Worm (Caenorhabditis elegans) whole organism, mixed stage, embryonic: ENCODE measurements around the gene fipr-15.

Experiments used
- M03D4.4 ChIP-seq: sonication (generic microtip); optimal IDR thresholded peaks from 2 replicates; lab custom pipeline; 2017; ENCODE audit warnings: mild to moderate bottlenecking, missing genetic modification characterization, missing compliant biosample characterization
- bed-3 ChIP-seq: fragments of 200-800 bp; sonication (Bioruptor generic); optimal IDR thresholded peaks from 3 replicates; lab custom pipeline; 2018; ENCODE audit warnings: mild to moderate bottlenecking, missing genetic modification characterization, moderate library complexity, missing compliant biosample characterization
- blmp-1 ChIP-seq: fragments of 150-350 bp; optimal IDR thresholded peaks from 2 replicates; lab custom pipeline; 2014; ENCODE audit warnings: missing biosample characterization, missing genetic modification characterization
- ceh-43 ChIP-seq: fragments of 200-800 bp; sonication (Bioruptor generic); optimal IDR thresholded peaks from 2 replicates; lab custom pipeline; 2018; ENCODE audit warnings: mild to moderate bottlenecking, missing genetic modification characterization, moderate library complexity, missing compliant biosample characterization
- ceh-83 ChIP-seq: fragments of 200-800 bp; sonication (Bioruptor generic); optimal IDR thresholded peaks from 2 replicates; lab custom pipeline; 2018; ENCODE audit warnings: mild to moderate bottlenecking, missing genetic modification characterization, missing compliant biosample characterization
- ces-1 ChIP-seq: fragments of 150-350 bp; optimal IDR thresholded peaks from 2 replicates; lab custom pipeline; 2014; ENCODE audit warnings: missing biosample characterization, missing genetic modification reagents, missing genetic modification characterization
- cnd-1 ChIP-seq: fragments of 200-800 bp; sonication (Bioruptor generic); optimal IDR thresholded peaks from 2 replicates; lab custom pipeline; 2018; ENCODE audit warnings: mild to moderate bottlenecking, missing genetic modification characterization, missing compliant biosample characterization
- drap-1 ChIP-seq: fragments of 200-800 bp; sonication (Bioruptor generic); optimal IDR thresholded peaks from 3 replicates; lab custom pipeline; 2018; ENCODE audit warnings: mild to moderate bottlenecking, missing genetic modification characterization, missing compliant biosample characterization
- elt-1 ChIP-seq: sonication (generic microtip); optimal IDR thresholded peaks from 2 replicates; lab custom pipeline; 2017; ENCODE audit warnings: missing genetic modification characterization, mild to moderate bottlenecking, missing compliant biosample characterization, antibody characterized with exemption, moderate library complexity, borderline replicate concordance; ENCODE audit not compliant: insufficient read depth
- elt-3 ChIP-seq: fragments of 150-350 bp; optimal IDR thresholded peaks from 2 replicates; lab custom pipeline; 2014; ENCODE audit warnings: missing biosample characterization, missing genetic modification characterization
- ham-2 ChIP-seq: fragments of 200-800 bp; sonication (Bioruptor generic); optimal IDR thresholded peaks from 2 replicates; lab custom pipeline; 2018; ENCODE audit warnings: mild to moderate bottlenecking, missing genetic modification characterization, missing compliant biosample characterization
- hlh-1 ChIP-seq: fragments of 150-350 bp; optimal IDR thresholded peaks from 2 replicates; lab custom pipeline; 2014; ENCODE audit warnings: missing biosample characterization, missing genetic modification reagents, missing genetic modification characterization
- lin-32 ChIP-seq: fragments of 200-800 bp; sonication (Bioruptor generic); optimal IDR thresholded peaks from 2 replicates; lab custom pipeline; 2018; ENCODE audit warnings: mild to moderate bottlenecking, missing genetic modification characterization, missing compliant biosample characterization
- mab-5 ChIP-seq: fragments of 150-350 bp; optimal IDR thresholded peaks from 2 replicates; lab custom pipeline; 2014; ENCODE audit warnings: missing biosample characterization, missing genetic modification characterization
- mep-1 ChIP-seq: fragments of 150-350 bp; optimal IDR thresholded peaks from 2 replicates; lab custom pipeline; 2017; ENCODE audit warnings: missing biosample characterization, missing genetic modification reagents, missing genetic modification characterization, inconsistent platforms
- mls-2 ChIP-seq: sonication (generic microtip); optimal IDR thresholded peaks from 2 replicates; lab custom pipeline; 2016; ENCODE audit warnings: mild to moderate bottlenecking, missing genetic modification characterization, moderate library complexity, missing compliant biosample characterization
- nhr-2 ChIP-seq: fragments of 150-350 bp; optimal IDR thresholded peaks from 2 replicates; lab custom pipeline; 2014; ENCODE audit warnings: missing biosample characterization, missing genetic modification characterization
- nhr-237 ChIP-seq: fragments of 150-350 bp; optimal IDR thresholded peaks from 2 replicates; lab custom pipeline; 2014; ENCODE audit warnings: missing biosample characterization, missing genetic modification characterization
- nhr-28 ChIP-seq: fragments of 150-350 bp; optimal IDR thresholded peaks from 2 replicates; lab custom pipeline; 2014; ENCODE audit warnings: missing biosample characterization, missing genetic modification characterization
- nhr-76 ChIP-seq: sonication (generic microtip); optimal IDR thresholded peaks from 2 replicates; lab custom pipeline; 2017; ENCODE audit warnings: missing biosample characterization, missing genetic modification characterization
- pha-4 ChIP-seq: fragments of 150-350 bp; optimal IDR thresholded peaks from 2 replicates; lab custom pipeline; 2018; ENCODE audit warnings: missing biosample characterization, missing genetic modification reagents, missing genetic modification characterization
- sem-2 ChIP-seq: fragments of 200-800 bp; sonication (Bioruptor generic); optimal IDR thresholded peaks from 2 replicates; lab custom pipeline; 2018; ENCODE audit warnings: mild to moderate bottlenecking, missing genetic modification characterization, missing compliant biosample characterization
- snpc-4 ChIP-seq: fragments of 150-350 bp; optimal IDR thresholded peaks from 2 replicates; lab custom pipeline; 2014; ENCODE audit warnings: missing biosample characterization, missing genetic modification characterization
- tbx-8 ChIP-seq: fragments of 200-800 bp; sonication (Bioruptor generic); optimal IDR thresholded peaks from 2 replicates; lab custom pipeline; 2018; ENCODE audit warnings: mild to moderate bottlenecking, missing genetic modification characterization, moderate library complexity, missing compliant biosample characterization
- unc-120 ChIP-seq: sonication (generic microtip); optimal IDR thresholded peaks from 2 replicates; lab custom pipeline; 2017; ENCODE audit warnings: missing genetic modification characterization, missing compliant biosample characterization; ENCODE audit not compliant: poor library complexity, severe bottlenecking
- unc-39 ChIP-seq: fragments of 150-350 bp; optimal IDR thresholded peaks from 2 replicates; lab custom pipeline; 2014; ENCODE audit warnings: missing biosample characterization, missing genetic modification characterization
- zip-8 ChIP-seq: fragments of 150-350 bp; optimal IDR thresholded peaks from 2 replicates; lab custom pipeline; 2014; ENCODE audit warnings: missing biosample characterization, missing genetic modification characterization
- ztf-11 ChIP-seq: fragments of 150-350 bp; optimal IDR thresholded peaks from 2 replicates; lab custom pipeline; 2014; ENCODE audit warnings: missing biosample characterization, missing genetic modification characterization

fipr-15 gene

DNA sequence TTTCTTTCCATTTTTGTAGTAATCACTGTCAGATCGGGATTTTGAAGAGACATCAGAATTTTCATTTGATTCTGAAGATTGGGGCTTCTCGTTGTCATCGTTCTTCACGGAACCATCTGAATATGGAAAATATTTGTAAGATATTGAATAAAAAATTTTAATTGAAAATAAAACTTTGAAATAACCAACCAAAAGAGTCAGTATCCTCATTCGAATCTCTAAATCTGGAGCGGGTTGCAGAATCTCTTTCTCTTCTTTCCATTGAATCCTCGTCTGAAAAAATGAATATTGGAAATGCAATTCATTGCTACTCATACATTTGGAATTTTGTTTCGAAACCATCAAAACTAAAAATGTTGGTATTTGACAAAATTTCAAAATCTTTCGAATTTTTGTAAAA lies 17.8 kb downstream of the fipr-15 start:
- TF ChIP-seq elt-3 (tag; lab: Kevin White, UChicago) (no peak), hlh-1 (no peak), blmp-1 (tag; lab: Kevin White, UChicago) (no peak), unc-120 (no peak), ceh-83 (GFP tag; lab: Kevin White, UChicago) (no peak), mep-1 (tag; lab: Kevin White, UChicago) (no peak), M03D4.4 (no peak), sem-2 (GFP tag; lab: Kevin White, UChicago) (no peak)

DNA sequence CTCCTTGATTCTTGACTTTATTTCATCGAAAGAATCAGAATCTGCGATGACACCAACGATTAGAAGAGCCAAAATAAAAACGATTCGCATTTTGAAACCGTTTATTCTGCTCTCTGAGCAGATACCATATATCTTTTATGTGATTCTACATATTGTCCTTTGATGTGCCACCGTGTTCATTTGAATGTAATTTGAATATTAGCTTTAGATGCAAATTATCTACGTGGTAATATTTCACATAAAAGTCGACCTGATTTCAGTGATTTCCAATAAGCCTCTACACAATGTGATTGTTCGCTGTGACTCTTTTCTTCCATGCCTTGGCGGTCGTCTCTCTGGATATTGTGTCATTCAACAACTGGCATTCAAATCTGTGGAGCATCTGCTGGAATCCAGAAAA lies 18.7 kb downstream of the fipr-15 start, which contains the start of the genes F13E9.9 and F13E9.19:
Gene F13E9.9, minus strand, starts transcription at position 101 of the 400 bp plus-strand sequence.
Gene F13E9.19, plus strand, starts transcription at position 316 of the 400 bp plus-strand sequence.
- TF ChIP-seq cnd-1 (tag; lab: Kevin White, UChicago) (no peak), M03D4.4 (no peak), elt-1 (no peak), nhr-2 (tag; lab: Kevin White, UChicago) (no peak)

DNA sequence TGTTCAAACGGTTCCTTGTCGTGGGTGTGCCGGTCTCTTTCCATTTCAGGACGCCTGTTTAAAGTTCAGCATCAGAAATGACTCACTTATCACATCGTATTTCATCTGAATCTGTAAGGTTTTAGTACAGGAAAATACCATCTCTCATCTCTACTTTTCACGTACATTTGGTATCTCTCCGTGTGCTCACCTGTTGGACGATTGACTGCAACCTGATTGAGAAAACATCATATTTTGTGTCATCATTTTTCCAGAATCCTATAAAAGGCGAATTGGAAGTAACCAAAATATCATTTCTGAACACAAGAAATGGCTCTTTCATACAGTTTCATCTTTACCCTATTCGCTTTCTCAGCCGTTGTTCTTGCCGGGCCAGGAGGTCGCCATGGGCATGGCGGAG lies 19.7 kb downstream of the fipr-15 start, which contains the start of gene srlf-30:
Gene srlf-30, plus strand, starts transcription at position 301 of the 400 bp plus-strand sequence.
- no peak for TF ChIP-seq pha-4 (tag; lab: Kevin White, UChicago)
- no peak for TF ChIP-seq ztf-11
- TF ChIP-seq drap-1 (GFP tag; lab: Kevin White, UChicago), result no peak
- TF ChIP-seq zip-8 (tag; lab: Kevin White, UChicago), result no peak
- no peak for TF ChIP-seq bed-3 (GFP tag; lab: Kevin White, UChicago)
- TF ChIP-seq ceh-43, result no peak
- TF ChIP-seq nhr-28 (tag; lab: Kevin White, UChicago), result no peak
- no peak for TF ChIP-seq tbx-8 (GFP tag; lab: Kevin White, UChicago)
- TF ChIP-seq elt-3 (tag; lab: Kevin White, UChicago), result no peak
- no peak for TF ChIP-seq ham-2 (GFP tag; lab: Kevin White, UChicago)

DNA sequence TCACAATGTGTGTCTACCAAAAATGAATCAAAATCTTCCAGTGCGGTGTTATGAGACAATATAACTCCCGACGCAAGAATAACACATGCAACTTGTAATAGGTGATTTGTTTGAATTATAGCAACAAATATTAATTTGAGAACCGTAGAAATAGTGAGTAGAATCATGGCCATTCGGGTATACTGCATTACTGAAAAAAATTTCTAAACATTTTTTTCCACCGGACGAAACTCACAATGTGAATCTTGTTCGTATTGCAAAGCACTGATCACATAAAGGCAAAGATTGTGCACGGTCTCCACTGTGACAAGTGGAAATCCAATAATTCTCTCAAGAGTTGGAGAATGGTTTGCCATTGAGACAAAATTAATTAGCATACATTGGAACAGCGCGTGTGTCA lies 22.1 kb downstream of the fipr-15 start:
- TF ChIP-seq snpc-4 (tag; lab: Kevin White, UChicago), result no peak

DNA sequence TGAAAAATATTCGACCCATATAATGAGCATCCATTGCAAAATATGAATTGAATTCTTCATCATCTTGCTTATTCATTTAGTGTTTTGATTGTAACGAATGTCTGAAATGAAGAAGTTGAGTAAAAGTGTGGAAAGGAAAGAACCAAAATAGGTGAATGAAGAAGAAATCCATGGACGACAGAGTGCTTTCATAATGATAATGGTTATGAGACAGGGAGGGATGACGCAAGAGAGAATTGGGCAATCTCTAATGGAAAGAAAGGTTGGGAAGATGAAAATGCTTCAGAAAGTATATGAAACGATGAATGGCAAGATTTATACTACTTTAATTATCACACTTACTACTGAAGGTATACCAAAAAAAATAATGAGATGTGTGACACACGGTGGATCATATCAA lies 23.9 kb downstream of the fipr-15 start, which contains the start of gene ZK596.3:
Gene ZK596.3, minus strand, starts transcription at position 101 of the 400 bp plus-strand sequence.
- TF ChIP-seq zip-8 (tag; lab: Kevin White, UChicago), result no peak
- no peak for TF ChIP-seq nhr-237 (tag; lab: Kevin White, UChicago)
- TF ChIP-seq mls-2 (tag; lab: Kevin White, UChicago), result no peak
- no peak for TF ChIP-seq nhr-76 (tag; lab: Kevin White, UChicago)
- no peak for TF ChIP-seq unc-120
- TF ChIP-seq lin-32 (GFP tag; lab: Kevin White, UChicago), result no peak
- TF ChIP-seq blmp-1 (tag; lab: Kevin White, UChicago), result no peak
- no peak for TF ChIP-seq nhr-2 (tag; lab: Kevin White, UChicago)
- TF ChIP-seq ztf-11, result no peak
- TF ChIP-seq snpc-4 (tag; lab: Kevin White, UChicago), result no peak
- no peak for TF ChIP-seq pha-4 (tag; lab: Kevin White, UChicago)
- TF ChIP-seq ces-1 (GFP tag; lab: Kevin White, UChicago), result no peak
- TF ChIP-seq ceh-43, result no peak
- no peak for TF ChIP-seq mab-5 (tag; lab: Kevin White, UChicago)
- no peak for TF ChIP-seq ceh-83 (GFP tag; lab: Kevin White, UChicago)

DNA sequence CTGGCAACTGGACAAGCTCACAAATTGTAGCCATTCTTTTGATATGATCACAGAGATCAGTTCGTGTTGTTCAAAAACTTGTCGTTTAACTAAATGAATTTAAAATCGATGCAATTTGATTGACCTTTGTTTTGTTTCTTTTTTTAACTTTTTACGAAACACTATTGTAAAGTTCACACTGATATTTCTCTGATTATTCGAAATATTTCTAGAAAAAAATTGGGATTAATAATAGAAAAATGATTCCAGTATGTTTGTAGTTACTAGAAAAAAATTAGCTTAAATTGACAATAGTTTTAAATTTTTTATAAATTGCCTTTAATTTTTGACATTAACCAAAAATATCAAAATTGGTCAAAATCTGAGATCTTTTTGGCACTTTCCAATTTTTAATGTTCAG lies 28.8 kb downstream of the fipr-15 start, which contains the start of gene ZK596.2:
Gene ZK596.2, minus strand, starts transcription at position 101 of the 400 bp plus-strand sequence.
- TF ChIP-seq elt-1 (no peak), nhr-28 (tag; lab: Kevin White, UChicago) (no peak), nhr-237 (tag; lab: Kevin White, UChicago) (no peak), M03D4.4 (no peak), blmp-1 (tag; lab: Kevin White, UChicago) (no peak), ceh-83 (GFP tag; lab: Kevin White, UChicago) (no peak), drap-1 (GFP tag; lab: Kevin White, UChicago) (no peak), unc-39 (tag; lab: Kevin White, UChicago) (no peak)
